Fruit fly (Drosophila melanogaster) whole organism, wandering third instar larva: ENCODE data around the gene Rbfox1.

ENCODE experiments used
- Abd-B ChIP-seq: fragments of >200 bp; optimal IDR thresholded peaks from 2 replicates; lab custom pipeline; 2017; ENCODE audit warnings: missing biosample characterization, missing genetic modification characterization
- CG9705 ChIP-seq: fragments of 200-800 bp; sonication (Bioruptor generic); optimal IDR thresholded peaks from 2 replicates; lab custom pipeline; 2018; ENCODE audit warnings: missing biosample characterization, mild to moderate bottlenecking, missing genetic modification characterization
- CrebA ChIP-seq: fragments of 200-800 bp; sonication (Bioruptor generic); optimal IDR thresholded peaks from 2 replicates; lab custom pipeline; 2016; ENCODE audit warnings: missing biosample characterization, mild to moderate bottlenecking, missing genetic modification characterization, borderline replicate concordance
- Dfd ChIP-seq: fragments of >200 bp; optimal IDR thresholded peaks from 2 replicates; lab custom pipeline; 2017; ENCODE audit warnings: missing biosample characterization, missing genetic modification characterization
- Dif ChIP-seq: fragments of 200-275, 200-300 bp; sonication (Bioruptor generic); optimal IDR thresholded peaks from 2 replicates; lab custom pipeline; 2018; ENCODE audit warnings: missing biosample characterization, missing genetic modification characterization; ENCODE audit not compliant: partially characterized antibody
- GATAd ChIP-seq: sonication (Bioruptor generic); optimal IDR thresholded peaks from 2 replicates; lab custom pipeline; 2016; ENCODE audit warnings: missing biosample characterization, missing genetic modification characterization
- HLH106 ChIP-seq: fragments of 200-800 bp; optimal IDR thresholded peaks from 3 replicates; lab custom pipeline; 2019; ENCODE audit warnings: missing biosample characterization, mild to moderate bottlenecking, missing genetic modification characterization, moderate library complexity
- Hr78 ChIP-seq: fragments of >200 bp; optimal IDR thresholded peaks from 2 replicates; lab custom pipeline; 2017; ENCODE audit warnings: missing biosample characterization, missing genetic modification characterization
- Hr83 ChIP-seq: fragments of 200-300 bp; sonication (Bioruptor generic); optimal IDR thresholded peaks from 2 replicates; lab custom pipeline; 2016; ENCODE audit warnings: missing biosample characterization, mild to moderate bottlenecking, missing genetic modification characterization, moderate library complexity; ENCODE audit not compliant: poor library complexity, severe bottlenecking
- Mio ChIP-seq: sonication (Bioruptor generic); optimal IDR thresholded peaks from 2 replicates; lab custom pipeline; 2016; ENCODE audit warnings: missing biosample characterization, missing genetic modification characterization
- Myc ChIP-seq: fragments of >200 bp; optimal IDR thresholded peaks from 2 replicates; lab custom pipeline; 2017
- N ChIP-seq: fragments of >200 bp; optimal IDR thresholded peaks from 2 replicates; lab custom pipeline; 2018; ENCODE audit warnings: missing biosample characterization, missing external identifiers, missing genetic modification characterization
- OdsH ChIP-seq: fragments of 200-800 bp; sonication (Bioruptor generic); optimal IDR thresholded peaks from 2 replicates; lab custom pipeline; 2016; ENCODE audit warnings: missing biosample characterization, mild to moderate bottlenecking, missing genetic modification characterization
- Rel ChIP-seq, 2 experiments: fragments of 200-800 bp; sonication (Bioruptor generic) in 1 of 2; optimal IDR thresholded peaks; 2 replicates in 1 of 2; 3 replicates in 1 of 2; lab custom pipeline; 2016 to 2019; ENCODE audit warnings: mild to moderate bottlenecking in 2 of 2, missing biosample characterization in 2 of 2, missing genetic modification characterization in 2 of 2, moderate library complexity in 1 of 2
- Sp1 ChIP-seq: fragments of 200-800 bp; sonication (Bioruptor generic); optimal IDR thresholded peaks from 3 replicates; lab custom pipeline; 2019; ENCODE audit warnings: missing biosample characterization, mild to moderate bottlenecking, missing genetic modification characterization, moderate library complexity
- Vsx2 ChIP-seq: fragments of 200-300, 225-300 bp; sonication (Bioruptor generic); optimal IDR thresholded peaks from 2 replicates; lab custom pipeline; 2018; ENCODE audit warnings: missing biosample characterization, missing genetic modification characterization; ENCODE audit not compliant: partially characterized antibody
- br ChIP-seq: fragments of 200-800 bp; sonication (Bioruptor generic); optimal IDR thresholded peaks from 2 replicates; lab custom pipeline; 2016; ENCODE audit warnings: missing biosample characterization, missing genetic modification characterization
- brk ChIP-seq: fragments of 200-800 bp; sonication (Bioruptor generic); optimal IDR thresholded peaks from 2 replicates; lab custom pipeline; 2016; ENCODE audit warnings: missing biosample characterization, mild to moderate bottlenecking, missing genetic modification characterization
- dl ChIP-seq, 2 experiments: fragments of 175-275, 200-275 bp in 1 of 2; fragments of 200-275 bp in 1 of 2; sonication (Bioruptor generic); optimal IDR thresholded peaks; lab custom pipeline; 2018; ENCODE audit warnings: mild to moderate bottlenecking in 2 of 2, missing biosample characterization in 2 of 2, missing genetic modification characterization in 2 of 2, moderate library complexity in 2 of 2; ENCODE audit not compliant: partially characterized antibody in 2 of 2, insufficient read depth in 1 of 2
- dsf ChIP-seq: sonication (Bioruptor generic); optimal IDR thresholded peaks from 2 replicates; lab custom pipeline; 2016; ENCODE audit warnings: missing biosample characterization, missing genetic modification characterization, borderline replicate concordance
- ey ChIP-seq: fragments of 200-800 bp; sonication (Bioruptor generic); optimal IDR thresholded peaks from 2 replicates; lab custom pipeline; 2016; ENCODE audit warnings: missing biosample characterization, missing genetic modification characterization
- foxo ChIP-seq, 2 experiments: fragments of 200-800 bp; sonication (Bioruptor generic); optimal IDR thresholded peaks; 2 replicates in 1 of 2; 3 replicates in 1 of 2; lab custom pipeline; 2016 to 2017; ENCODE audit warnings: missing biosample characterization in 2 of 2, missing genetic modification characterization in 2 of 2
- h ChIP-seq: fragments of 200-800 bp; sonication (Bioruptor generic); optimal IDR thresholded peaks from 3 replicates; lab custom pipeline; 2016; ENCODE audit warnings: missing biosample characterization, mild to moderate bottlenecking, missing genetic modification characterization
- jim ChIP-seq: fragments of 175-275, 200-325 bp; sonication (Bioruptor generic); optimal IDR thresholded peaks from 2 replicates; lab custom pipeline; 2016; ENCODE audit warnings: missing biosample characterization, mild to moderate bottlenecking, missing genetic modification characterization
- lola ChIP-seq: fragments of >200 bp; optimal IDR thresholded peaks from 2 replicates; lab custom pipeline; 2017; ENCODE audit warnings: missing biosample characterization, missing genetic modification characterization
- pan ChIP-seq: fragments of >200 bp; optimal IDR thresholded peaks from 2 replicates; lab custom pipeline; 2017
- psq ChIP-seq: fragments of 200-800 bp; sonication (Bioruptor generic); optimal IDR thresholded peaks from 3 replicates; lab custom pipeline; 2017; ENCODE audit warnings: missing biosample characterization, mild to moderate bottlenecking, missing genetic modification characterization, moderate library complexity
- rgr ChIP-seq: fragments of 200-800 bp; sonication (Bioruptor generic); optimal IDR thresholded peaks from 3 replicates; lab custom pipeline; 2016; ENCODE audit warnings: missing biosample characterization, mild to moderate bottlenecking, missing genetic modification characterization
- sage ChIP-seq: fragments of 200-800 bp; sonication (Bioruptor generic); optimal IDR thresholded peaks from 2 replicates; lab custom pipeline; 2016; ENCODE audit warnings: missing biosample characterization, mild to moderate bottlenecking, missing genetic modification characterization
- tai ChIP-seq: sonication (Bioruptor generic); optimal IDR thresholded peaks from 2 replicates; lab custom pipeline; 2016; ENCODE audit warnings: missing biosample characterization, missing genetic modification characterization
- woc ChIP-seq: sonication (Bioruptor generic); optimal IDR thresholded peaks from 2 replicates; lab custom pipeline; 2016; ENCODE audit warnings: missing biosample characterization, mild to moderate bottlenecking, missing genetic modification characterization

Gene Rbfox1

DNA sequence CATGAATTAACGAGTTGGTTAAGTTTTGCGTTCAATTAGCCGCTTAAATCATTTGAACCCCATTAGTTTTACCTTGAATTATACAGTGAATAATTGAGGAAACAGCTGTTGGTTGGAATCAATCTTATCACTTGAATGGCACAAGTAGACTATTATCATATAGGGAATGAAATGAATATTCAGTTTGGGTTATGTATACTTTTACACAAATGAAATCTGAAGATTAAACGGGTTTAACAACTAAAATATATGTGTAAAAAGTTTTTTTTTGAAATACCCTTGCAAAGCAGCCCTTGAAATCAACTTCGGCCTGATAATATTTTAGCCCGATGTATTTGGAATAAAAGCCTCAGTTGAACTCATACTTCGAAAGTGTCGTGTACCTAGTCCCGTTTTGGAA, 9.3 kb downstream of the Rbfox1 start, which contains the start of gene S-Lap4:
Gene S-Lap4, plus strand, starts transcription at position 301 of the 400 bp plus-strand sequence.
- TF ChIP-seq sage (GFP tag; lab: Kevin White, UChicago) (no peak), Dfd (GFP tag; lab: Kevin White, UChicago) (no peak), Mio (no peak), Rel (GFP tag; optimal IDR thresholded peaks at IDR 0.05; lab: Kevin White, UChicago) (no peak), Rel (tag; optimal IDR thresholded peaks at IDR 0.05; lab: Kevin White, UChicago) (no peak), lola (no peak), rgr (no peak), dl (GFP tag; optimal IDR thresholded peaks at IDR 0.05; lab: Kevin White, UChicago; ENCODE audit: insufficient read depth in 1 of 2, partially characterized antibody in 2 of 2) (no peak), dsf (no peak), GATAd (GFP tag; lab: Kevin White, UChicago) (no peak), woc (GFP tag; lab: Kevin White, UChicago) (no peak), N (no peak), Hr78 (GFP tag; lab: Kevin White, UChicago) (no peak), OdsH (GFP tag; lab: Kevin White, UChicago) (no peak), jim (no peak), Sp1 (GFP tag; lab: Kevin White, UChicago) (no peak), brk (no peak)
- TF ChIP-seq, all 38 proteins: peak for 0

DNA sequence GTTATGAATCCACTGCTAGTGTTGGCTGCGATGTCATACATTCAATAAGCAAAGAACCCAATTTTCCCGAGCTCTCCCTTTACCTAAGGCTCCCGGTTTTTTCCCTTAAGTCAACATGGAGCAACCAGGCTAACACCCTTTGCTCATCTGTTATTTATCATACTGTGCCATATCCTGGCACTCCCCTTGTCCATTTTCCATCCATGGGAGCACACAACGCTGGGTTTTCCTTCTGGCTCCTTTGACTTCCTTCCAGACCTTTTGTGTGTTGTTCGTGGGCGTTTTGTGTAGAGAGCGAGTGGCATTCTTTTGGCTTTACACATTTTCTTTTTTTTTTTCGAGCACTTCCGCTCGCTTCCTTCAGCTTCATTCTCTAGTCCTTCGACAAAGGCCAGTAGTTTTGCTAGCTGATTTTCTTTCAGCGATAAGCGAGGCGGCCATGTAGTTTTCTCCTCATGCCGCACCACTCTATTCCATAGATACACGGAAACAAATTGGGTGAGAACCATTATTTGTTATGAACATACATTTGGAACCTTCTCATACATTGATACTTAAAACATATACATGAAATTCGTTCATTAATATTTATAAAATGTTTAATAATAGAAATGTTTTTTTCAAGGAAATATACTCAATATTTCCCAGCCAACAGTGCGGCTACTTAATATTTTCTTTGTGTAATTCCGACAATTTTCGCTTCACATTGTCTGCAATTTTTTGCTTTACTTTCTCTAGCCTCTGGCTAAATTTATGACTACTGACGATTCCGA, 14.9 kb downstream of the Rbfox1 start:
- TF ChIP-seq CrebA (GFP tag; lab: Kevin White, UChicago) (no peak), psq (GFP tag; lab: Kevin White, UChicago) (no peak), brk (no peak), HLH106 (no peak), lola (no peak), Hr83 (GFP tag; lab: Kevin White, UChicago) (no peak), ey (GFP tag; lab: Kevin White, UChicago) (no peak), Rel (GFP tag; optimal IDR thresholded peaks at IDR 0.05; lab: Kevin White, UChicago) (no peak), Rel (tag; optimal IDR thresholded peaks at IDR 0.05; lab: Kevin White, UChicago) (no peak), Dfd (GFP tag; lab: Kevin White, UChicago) (no peak), Dif (GFP tag; lab: Kevin White, UChicago) (no peak), h (GFP tag; lab: Kevin White, UChicago) (no peak), Myc (no peak), br (GFP tag; lab: Kevin White, UChicago) (no peak)

DNA sequence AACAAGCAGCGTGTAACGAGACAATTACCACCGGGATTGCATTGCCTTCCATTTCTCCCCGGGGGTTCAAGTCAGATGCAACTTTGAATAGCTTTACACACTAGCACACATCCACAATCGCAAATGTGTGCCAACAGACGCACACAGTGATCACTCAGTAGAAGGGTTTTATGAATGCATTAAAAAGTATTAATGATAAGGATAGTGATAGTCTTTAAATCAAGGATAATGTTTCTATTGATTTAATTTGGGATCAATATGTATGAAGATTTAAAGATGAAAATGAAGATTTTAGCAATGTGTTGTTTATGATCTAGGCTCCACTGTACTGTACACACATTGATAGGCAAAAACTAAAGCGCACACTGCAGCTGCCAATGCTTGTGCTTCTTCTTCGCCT, 23.4 kb downstream of the Rbfox1 start:
- TF ChIP-seq Vsx2 (GFP tag; lab: Kevin White, UChicago), result no peak
- TF ChIP-seq Hr83 (GFP tag; lab: Kevin White, UChicago), result no peak
- TF ChIP-seq N, result no peak
- no peak for TF ChIP-seq woc (GFP tag; lab: Kevin White, UChicago)
- no peak for TF ChIP-seq foxo (GFP tag; optimal IDR thresholded peaks at IDR 0.05; lab: Kevin White, UChicago)
- no peak for TF ChIP-seq tai (GFP tag; lab: Kevin White, UChicago)
- no peak for TF ChIP-seq Dif (GFP tag; lab: Kevin White, UChicago)
- no peak for TF ChIP-seq CrebA (GFP tag; lab: Kevin White, UChicago)
- TF ChIP-seq Rel (GFP tag; optimal IDR thresholded peaks at IDR 0.05; lab: Kevin White, UChicago), result no peak
- TF ChIP-seq Rel (tag; optimal IDR thresholded peaks at IDR 0.05; lab: Kevin White, UChicago), result no peak
- no peak for TF ChIP-seq HLH106

DNA sequence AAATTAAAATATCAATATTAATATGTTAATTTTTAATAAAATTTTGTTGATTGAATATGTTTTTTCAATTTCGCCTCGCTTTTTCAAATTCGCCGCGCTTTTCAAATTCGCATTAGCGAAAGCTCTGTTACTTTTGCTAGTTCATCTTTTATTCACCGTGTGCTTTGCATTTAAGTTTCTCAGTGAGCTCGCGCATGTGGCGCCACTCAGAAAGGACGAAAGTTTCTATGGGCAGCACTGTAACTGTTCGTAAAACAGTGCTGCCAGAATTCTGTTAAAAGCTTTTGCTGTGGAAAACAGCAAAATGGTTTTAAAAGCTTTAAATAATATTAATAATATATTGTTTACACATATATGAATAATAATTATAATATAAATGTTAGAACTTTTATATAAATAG, 26.8 kb downstream of the Rbfox1 start:
- no peak for TF ChIP-seq Mio
- no peak for TF ChIP-seq Abd-B
- no peak for TF ChIP-seq Hr78 (GFP tag; lab: Kevin White, UChicago)
- no peak for TF ChIP-seq dsf
- no peak for TF ChIP-seq Myc
- no peak for TF ChIP-seq CrebA (GFP tag; lab: Kevin White, UChicago)
- no peak for TF ChIP-seq Rel (GFP tag; optimal IDR thresholded peaks at IDR 0.05; lab: Kevin White, UChicago)
- no peak for TF ChIP-seq Rel (tag; optimal IDR thresholded peaks at IDR 0.05; lab: Kevin White, UChicago)
- TF ChIP-seq rgr, result no peak
- TF ChIP-seq sage (GFP tag; lab: Kevin White, UChicago), result no peak
- TF ChIP-seq pan (lab: Kevin White, UChicago), result no peak
- TF ChIP-seq CG9705 (GFP tag; lab: Kevin White, UChicago), result no peak
- no peak for TF ChIP-seq Hr83 (GFP tag; lab: Kevin White, UChicago)
